Worm (Caenorhabditis elegans) whole organism, young adult: ENCODE data around the gene R07E3.7.

Experiments used
- B0336.3 ChIP-seq: fragments of 200-800 bp; sonication (Bioruptor generic); IDR thresholded peaks from 2 replicates; pipeline ENCODE4 v1.3.6; 2022; ENCODE audit warnings: missing genetic modification characterization, missing compliant biosample characterization
- F10E7.11 ChIP-seq: sonication (generic microtip); optimal IDR thresholded peaks from 2 replicates; lab custom pipeline; 2017; ENCODE audit warnings: mild to moderate bottlenecking, missing genetic modification characterization, moderate library complexity, missing compliant biosample characterization
- F22D6.2 ChIP-seq: sonication (generic microtip); optimal IDR thresholded peaks from 2 replicates; lab custom pipeline; 2016; ENCODE audit warnings: mild to moderate bottlenecking, missing genetic modification characterization, missing compliant biosample characterization
- F57A8.1 ChIP-seq: fragments of 200-800 bp; sonication (Bioruptor generic); optimal IDR thresholded peaks from 2 replicates; lab custom pipeline; 2018; ENCODE audit warnings: mild to moderate bottlenecking, missing genetic modification characterization, moderate library complexity, missing compliant biosample characterization
- K11D2.4 ChIP-seq: fragments of 200-800 bp; sonication (Bioruptor generic); IDR thresholded peaks from 2 replicates; pipeline ENCODE4 v1.3.6; 2022; ENCODE audit warnings: missing genetic modification reagents, missing genetic modification characterization, missing compliant biosample characterization
- Y53G8AR.9 ChIP-seq: fragments of 200-800 bp; sonication (Bioruptor generic); conservative IDR thresholded peaks from 2 replicates; pipeline ENCODE4 v1.3.6; 2022; ENCODE audit warnings: missing genetic modification reagents, missing genetic modification characterization, missing compliant biosample characterization
- Y56A3A.18 ChIP-seq: fragments of 200-800 bp; sonication (Bioruptor generic); IDR thresholded peaks from 2 replicates; pipeline ENCODE4 v1.3.6; 2022; ENCODE audit warnings: missing genetic modification reagents, missing genetic modification characterization, missing compliant biosample characterization
- ama-1 ChIP-seq, 3 experiments: fragments of 150-350 bp in 1 of 3; sonication (generic microtip) in 2 of 3; optimal IDR thresholded peaks; 2 replicates each; lab custom pipeline; 2014 to 2018; ENCODE audit warnings: missing biosample characterization in 2 of 3, missing genetic modification characterization in 2 of 3, missing genetic modification reagents in 2 of 3
- attf-3 ChIP-seq: fragments of 200-800 bp; sonication (Bioruptor generic); conservative IDR thresholded peaks from 2 replicates; pipeline ENCODE4 v1.3.6; 2022; ENCODE audit warnings: missing genetic modification reagents, missing genetic modification characterization, missing compliant biosample characterization
- cebp-1 ChIP-seq, 2 experiments: fragments of 200-800 bp in 1 of 2; sonication (Bioruptor generic) in 1 of 2; sonication (generic microtip) in 1 of 2; IDR thresholded peaks in 1 of 2; optimal IDR thresholded peaks in 1 of 2; 2 replicates each; pipeline versions ENCODE4 v1.3.6 to Lab custom; 2017 to 2022; ENCODE audit warnings: missing compliant biosample characterization in 2 of 2, missing genetic modification characterization in 2 of 2, mild to moderate bottlenecking in 1 of 2, missing genetic modification reagents in 1 of 2, moderate library complexity in 1 of 2
- ceh-91 ChIP-seq: fragments of 200-800 bp; sonication (Bioruptor generic); IDR thresholded peaks from 2 replicates; pipeline ENCODE4 v1.3.6; 2022; ENCODE audit warnings: missing genetic modification reagents, missing genetic modification characterization, missing compliant biosample characterization
- dox-1 ChIP-seq: fragments of 200-800 bp; sonication (Bioruptor generic); IDR thresholded peaks from 2 replicates; pipeline ENCODE4 v1.3.6; 2022; ENCODE audit warnings: missing genetic modification reagents, missing genetic modification characterization, missing compliant biosample characterization
- ets-4 ChIP-seq: fragments of 200-800 bp; sonication (Bioruptor generic); optimal IDR thresholded peaks from 2 replicates; lab custom pipeline; 2018; ENCODE audit warnings: mild to moderate bottlenecking, missing genetic modification characterization, missing compliant biosample characterization
- hmg-1.2 ChIP-seq: fragments of 200-800 bp; sonication (Bioruptor generic); IDR thresholded peaks from 2 replicates; pipeline ENCODE4 v1.3.6; 2022; ENCODE audit warnings: missing genetic modification reagents, missing genetic modification characterization, missing compliant biosample characterization
- hmg-20 ChIP-seq: fragments of 200-800 bp; sonication (Bioruptor generic); IDR thresholded peaks from 2 replicates; pipeline ENCODE4 v1.3.6; 2022; ENCODE audit warnings: missing genetic modification reagents, missing genetic modification characterization, missing compliant biosample characterization
- let-526 ChIP-seq: fragments of 200-800 bp; sonication (Bioruptor generic); IDR thresholded peaks from 2 replicates; pipeline ENCODE4 v1.3.6; 2022; ENCODE audit warnings: missing genetic modification reagents, missing genetic modification characterization, missing compliant biosample characterization
- lin-26 ChIP-seq: fragments of 200-800 bp; sonication (Bioruptor generic); IDR thresholded peaks from 2 replicates; pipeline ENCODE4 v1.3.6; 2022; ENCODE audit warnings: missing genetic modification reagents, missing genetic modification characterization, missing compliant biosample characterization
- madf-3 ChIP-seq: fragments of 200-800 bp; sonication (Bioruptor generic); IDR thresholded peaks from 2 replicates; pipeline ENCODE4 v1.3.6; 2022; ENCODE audit warnings: missing genetic modification reagents, missing genetic modification characterization, missing compliant biosample characterization
- madf-8 ChIP-seq: fragments of 200-800 bp; sonication (Bioruptor generic); conservative IDR thresholded peaks from 2 replicates; pipeline ENCODE4 v1.3.6; 2022; ENCODE audit warnings: missing genetic modification reagents, missing genetic modification characterization, missing compliant biosample characterization
- mcd-1 ChIP-seq: fragments of 200-800 bp; sonication (Bioruptor generic); IDR thresholded peaks from 2 replicates; pipeline ENCODE4 v1.3.6; 2022; ENCODE audit warnings: missing genetic modification reagents, missing genetic modification characterization, missing compliant biosample characterization
- mxl-1 ChIP-seq: sonication (generic microtip); optimal IDR thresholded peaks from 2 replicates; lab custom pipeline; 2016; ENCODE audit warnings: missing genetic modification characterization, missing compliant biosample characterization
- nfya-1 ChIP-seq: sonication (generic microtip); optimal IDR thresholded peaks from 2 replicates; lab custom pipeline; 2017; ENCODE audit warnings: antibody characterized with exemption, missing compliant biosample characterization, missing genetic modification characterization, borderline replicate concordance; ENCODE audit not compliant: insufficient read depth
- nfyb-1 ChIP-seq: fragments of 200-800 bp; sonication (Bioruptor generic); IDR thresholded peaks from 2 replicates; pipeline ENCODE4 v1.3.6; 2022; ENCODE audit warnings: missing genetic modification reagents, missing genetic modification characterization, missing compliant biosample characterization
- nhr-80 ChIP-seq: sonication (generic microtip); optimal IDR thresholded peaks from 2 replicates; lab custom pipeline; 2016; ENCODE audit warnings: missing genetic modification characterization, missing compliant biosample characterization
- nhr-90 ChIP-seq: sonication (generic microtip); optimal IDR thresholded peaks from 2 replicates; lab custom pipeline; 2016; ENCODE audit warnings: missing genotype, mild to moderate bottlenecking, missing genetic modification characterization, missing compliant biosample characterization
- pha-4 ChIP-seq: fragments of 150-350 bp; sonication (generic microtip); optimal IDR thresholded peaks from 2 replicates; lab custom pipeline; 2014; ENCODE audit warnings: missing biosample characterization, missing genetic modification reagents, missing genetic modification characterization
- rpc-1 ChIP-seq, 2 experiments: fragments of 150-350 bp in 1 of 2; sonication (generic microtip) in 1 of 2; optimal IDR thresholded peaks; 2 replicates each; lab custom pipeline; 2014 to 2018; ENCODE audit warnings: missing biosample characterization in 1 of 2, missing genetic modification characterization in 1 of 2, missing genetic modification reagents in 1 of 2, missing genotype in 1 of 2
- tbp1 ChIP-seq: fragments of 200-800 bp; sonication (Bioruptor generic); optimal IDR thresholded peaks from 2 replicates; lab custom pipeline; 2018; ENCODE audit warnings: mild to moderate bottlenecking, missing genetic modification characterization, missing compliant biosample characterization
- tbx-9 ChIP-seq: sonication (generic microtip); optimal IDR thresholded peaks from 2 replicates; lab custom pipeline; 2016; ENCODE audit warnings: borderline replicate concordance, missing genetic modification characterization, inconsistent platforms, missing compliant biosample characterization
- tlf-1 ChIP-seq: fragments of 200-800 bp; sonication (Bioruptor generic); optimal IDR thresholded peaks from 2 replicates; lab custom pipeline; 2018; ENCODE audit warnings: mild to moderate bottlenecking, missing genetic modification characterization, missing compliant biosample characterization
- zfh-2 ChIP-seq: fragments of 200-800 bp; sonication (Bioruptor generic); conservative IDR thresholded peaks from 2 replicates; pipeline ENCODE4 v1.3.6; 2022; ENCODE audit warnings: missing genetic modification reagents, missing genetic modification characterization, missing compliant biosample characterization
- zim-3 ChIP-seq: sonication (generic microtip); optimal IDR thresholded peaks from 2 replicates; lab custom pipeline; 2017; ENCODE audit warnings: mild to moderate bottlenecking, missing genetic modification characterization, moderate library complexity, missing compliant biosample characterization
- ztf-22 ChIP-seq: fragments of 200-800 bp; sonication (Bioruptor generic); optimal IDR thresholded peaks from 2 replicates; lab custom pipeline; 2018; ENCODE audit warnings: mild to moderate bottlenecking, missing genetic modification characterization, moderate library complexity, missing compliant biosample characterization
- ztf-26 ChIP-seq: sonication (generic microtip); optimal IDR thresholded peaks from 2 replicates; lab custom pipeline; 2017; ENCODE audit warnings: missing genetic modification characterization, missing compliant biosample characterization

R07E3.7 gene

DNA sequence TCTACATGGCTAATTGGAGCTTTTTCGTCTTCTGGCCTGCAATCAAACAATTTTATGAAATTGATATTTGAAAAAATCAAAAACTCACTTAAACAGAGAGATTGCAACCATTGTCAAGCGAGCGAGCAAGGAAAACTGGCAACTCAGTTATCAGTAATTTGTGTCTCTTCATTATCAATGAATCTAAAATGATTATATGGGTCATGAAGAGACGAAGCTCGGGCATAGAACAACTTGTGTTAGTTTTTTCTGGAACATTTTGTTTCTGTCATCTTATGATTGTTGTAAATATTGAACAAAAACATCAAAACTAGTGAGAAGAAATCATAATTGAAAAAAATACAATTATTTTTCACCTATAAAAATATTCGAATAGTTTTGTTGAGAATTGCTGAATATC, 14.6 kb downstream of the R07E3.7 start, which contains the start of gene R07E3.1:
Gene R07E3.1 (minus strand): TSS at position 176 of the 400 bp plus-strand sequence.
- TF ChIP-seq nhr-80 (tag; lab: Kevin White, UChicago), result peak; percentile 57
- no peak for TF ChIP-seq hmg-20 (GFP tag; lab: Robert Waterston, UW)
- no peak for TF ChIP-seq hmg-1.2 (GFP tag; lab: Robert Waterston, UW)
- no peak for TF ChIP-seq pha-4 (tag; lab: Kevin White, UChicago)
- 0 out of 2 replicates have a peak, but pooled peaks have one; percentile 15 for TF ChIP-seq cebp-1 (GFP tag; IDR thresholded peaks at IDR 0.05; lab: Robert Waterston, UW)
- TF ChIP-seq cebp-1 (tag; optimal IDR thresholded peaks at IDR 0.05; lab: Kevin White, UChicago), result no peak

DNA sequence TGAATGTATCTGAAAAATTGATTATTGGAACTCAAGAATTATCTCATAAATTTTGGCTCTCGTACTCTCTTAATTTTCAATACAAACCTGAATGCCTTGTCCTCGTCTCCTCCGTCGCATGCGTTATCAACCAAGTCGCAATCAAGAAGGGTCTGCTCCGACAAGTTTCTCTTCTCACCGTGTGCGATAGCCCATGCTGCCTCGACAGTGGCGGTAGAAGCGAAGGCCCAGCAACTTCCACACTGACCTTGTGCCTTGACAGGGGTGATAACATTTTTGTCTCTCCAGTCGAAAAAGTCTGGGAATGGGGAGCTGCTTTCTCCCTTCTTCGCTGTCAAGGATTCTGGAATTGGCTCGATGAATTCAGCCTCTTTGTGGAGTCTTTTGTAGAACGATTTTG, 15.5 kb downstream of the R07E3.7 start:
- TF ChIP-seq zfh-2 (GFP tag; lab: Robert Waterston, UW) (peak; percentile 67; the same call in 1 of the 2 replicates), nhr-80 (tag; lab: Kevin White, UChicago) (peak; percentile 80), tbx-9 (tag; lab: Kevin White, UChicago) (no peak), nfya-1 (no peak), zim-3 (tag; lab: Kevin White, UChicago) (no peak), ama-1 (optimal IDR thresholded peaks at IDR 0.05; lab: Kevin White, UChicago) (no peak), ama-1 (GFP tag; optimal IDR thresholded peaks at IDR 0.05; lab: Kevin White, UChicago) (no peak), nhr-90 (tag; lab: Kevin White, UChicago) (no peak), ets-4 (peak; percentile 72), tbp1 (GFP tag; lab: Kevin White, UChicago) (peak; percentile 6), mxl-1 (no peak), madf-8 (GFP tag; lab: Robert Waterston, UW) (no peak), let-526 (GFP tag; lab: Robert Waterston, UW) (no peak), ceh-91 (GFP tag; lab: Robert Waterston, UW) (no peak), ztf-26 (tag; lab: Kevin White, UChicago) (no peak), F57A8.1 (GFP tag; lab: Kevin White, UChicago) (no peak), dox-1 (GFP tag; lab: Robert Waterston, UW) (peak; percentile 65; the same call in 1 of the 2 replicates), Y53G8AR.9 (GFP tag; lab: Robert Waterston, UW) (no peak), ztf-22 (no peak), K11D2.4 (no peak), madf-3 (no peak), mcd-1 (peak; percentile 23; the same call in 1 of the 2 replicates)

DNA sequence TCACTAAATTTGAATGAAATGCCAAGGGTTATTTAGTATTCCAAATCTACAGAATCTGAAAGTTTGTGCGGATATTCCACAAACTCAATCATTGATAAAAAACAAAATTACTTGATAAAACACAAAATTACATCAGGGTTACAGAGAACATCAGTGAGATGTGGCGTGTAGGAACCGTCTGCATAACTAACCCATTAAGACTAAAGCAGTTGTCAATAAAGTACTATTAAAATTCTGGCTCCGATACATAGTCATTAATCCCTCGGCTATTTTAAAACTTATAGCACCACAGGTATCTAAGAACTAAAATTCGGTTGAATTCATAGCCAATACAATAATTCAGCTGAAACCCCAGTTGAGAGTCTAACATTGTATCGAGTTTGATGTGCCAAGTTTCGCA, 16.8 kb downstream of the R07E3.7 start:
- TF ChIP-seq lin-26 (0 out of 2 replicates have a peak, but pooled peaks have one; percentile 22), attf-3 (no peak), F22D6.2 (tag; lab: Kevin White, UChicago) (no peak), Y56A3A.18 (0 out of 2 replicates have a peak, but pooled peaks have one; percentile 55), F10E7.11 (tag; lab: Kevin White, UChicago) (no peak), madf-3 (0 out of 2 replicates have a peak, but pooled peaks have one; percentile 26), Y53G8AR.9 (GFP tag; lab: Robert Waterston, UW) (0 out of 2 replicates have a peak, but pooled peaks have one; percentile 43), B0336.3 (peak; percentile 63; the same call in 1 of the 2 replicates), cebp-1 (GFP tag; IDR thresholded peaks at IDR 0.05; lab: Robert Waterston, UW) (no peak), cebp-1 (tag; optimal IDR thresholded peaks at IDR 0.05; lab: Kevin White, UChicago) (peak; percentile 36), tlf-1 (GFP tag; lab: Kevin White, UChicago) (peak; percentile 55), nfyb-1 (GFP tag; lab: Robert Waterston, UW) (peak; percentile 71; the same call in 1 of the 2 replicates), rpc-1 (optimal IDR thresholded peaks at IDR 0.05; lab: Kevin White, UChicago) (no peak), rpc-1 (tag; optimal IDR thresholded peaks at IDR 0.05; lab: Kevin White, UChicago) (no peak)
